Worm (Caenorhabditis elegans) whole organism, dauer: ENCODE measurements around the gene nekl-3.

Source experiments
- unc-62 ChIP-seq: sonication (generic microtip); optimal IDR thresholded peaks from 2 replicates; lab custom pipeline; 2017; ENCODE audit warnings: missing biosample characterization, missing genetic modification reagents, missing genetic modification characterization

The nekl-3 gene

DNA sequence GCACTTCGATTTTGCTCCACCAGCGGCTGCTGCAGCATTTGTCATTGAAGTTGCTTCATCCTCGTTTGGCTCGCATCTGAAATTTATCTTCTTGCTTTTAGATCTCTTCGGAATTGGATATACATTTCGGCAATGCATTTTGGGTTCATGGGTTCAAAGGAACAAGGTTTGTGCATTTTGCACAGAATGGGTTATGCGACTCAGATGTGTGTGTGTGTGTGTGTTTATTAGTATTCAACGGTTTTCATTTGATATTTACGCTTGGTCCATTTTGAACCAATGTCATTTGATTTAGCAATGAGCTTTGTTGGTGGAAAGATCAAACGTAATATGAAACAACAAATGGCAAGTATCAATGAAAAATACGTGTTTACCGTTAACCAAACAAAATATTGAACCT is 15.5 kb downstream of the nekl-3 start:
- TF ChIP-seq unc-62 (GFP tag; lab: Kevin White, UChicago), result no peak

DNA sequence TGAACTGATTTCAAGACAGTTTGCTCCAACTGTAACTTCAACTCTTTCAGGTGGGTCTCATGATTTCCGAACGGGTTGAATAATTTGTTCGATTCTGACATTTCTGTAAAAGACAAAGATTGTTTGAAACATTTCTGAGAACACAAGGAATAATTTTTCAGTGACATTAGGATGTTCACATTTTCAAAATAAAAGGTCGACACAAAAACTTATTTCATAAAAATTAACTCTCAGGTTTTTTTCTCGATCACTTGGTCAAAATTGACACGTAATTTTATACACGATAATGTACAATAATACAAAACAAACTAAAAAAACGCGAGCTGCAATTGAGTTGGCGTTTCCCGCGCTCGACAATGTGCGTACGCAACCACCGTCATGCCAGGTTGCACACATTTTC is 20.0 kb downstream of the nekl-3 start, which contains the start of gene rif-1.2:
TSS of gene rif-1.2 (minus strand) at position 101 of the 400 bp plus-strand sequence.
- no peak for TF ChIP-seq unc-62 (GFP tag; lab: Kevin White, UChicago)

DNA sequence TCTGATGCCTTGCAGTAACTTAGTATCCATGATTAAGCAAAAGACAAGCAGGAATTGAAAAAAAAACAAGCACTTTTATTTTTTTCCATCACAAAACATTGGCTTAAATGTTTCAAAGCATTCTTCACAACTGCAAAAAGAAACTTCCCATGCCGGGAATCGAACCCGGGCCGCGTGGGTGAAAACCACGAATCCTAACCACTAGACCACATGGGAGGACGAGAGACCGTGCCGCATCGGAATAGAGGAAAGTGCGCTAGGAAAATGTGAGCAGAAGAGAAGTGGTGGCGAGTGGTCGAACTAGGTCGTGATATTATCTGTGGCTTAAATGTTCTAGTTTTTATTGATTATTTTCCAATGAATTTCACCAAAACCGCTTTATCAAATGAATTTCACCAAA is 23.8 kb downstream of the nekl-3 start:
- no peak for TF ChIP-seq unc-62 (GFP tag; lab: Kevin White, UChicago)

DNA sequence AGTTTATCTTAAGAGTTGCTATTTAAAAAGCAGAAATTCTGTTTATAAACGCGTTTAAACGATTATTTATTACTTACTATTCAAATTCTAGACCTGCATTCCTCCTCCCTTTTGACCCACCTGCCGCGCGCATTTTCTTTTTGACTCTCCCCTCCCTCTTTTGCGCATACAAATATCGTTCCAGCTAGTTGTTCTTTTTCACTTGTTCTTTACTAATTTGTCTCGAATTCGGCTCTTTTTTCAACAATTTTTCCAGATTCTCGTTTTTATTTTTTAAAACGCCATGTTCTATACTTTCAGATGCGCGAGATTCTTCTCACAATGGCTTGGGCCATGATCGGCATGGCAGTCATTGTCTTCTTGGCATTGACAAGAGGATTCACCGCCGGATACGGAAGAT is 25.9 kb downstream of the nekl-3 start, which contains the start of gene F19H6.4:
TSS of gene F19H6.4 (plus strand) at position 301 of the 400 bp plus-strand sequence.
- TF ChIP-seq unc-62 (GFP tag; lab: Kevin White, UChicago), result no peak

DNA sequence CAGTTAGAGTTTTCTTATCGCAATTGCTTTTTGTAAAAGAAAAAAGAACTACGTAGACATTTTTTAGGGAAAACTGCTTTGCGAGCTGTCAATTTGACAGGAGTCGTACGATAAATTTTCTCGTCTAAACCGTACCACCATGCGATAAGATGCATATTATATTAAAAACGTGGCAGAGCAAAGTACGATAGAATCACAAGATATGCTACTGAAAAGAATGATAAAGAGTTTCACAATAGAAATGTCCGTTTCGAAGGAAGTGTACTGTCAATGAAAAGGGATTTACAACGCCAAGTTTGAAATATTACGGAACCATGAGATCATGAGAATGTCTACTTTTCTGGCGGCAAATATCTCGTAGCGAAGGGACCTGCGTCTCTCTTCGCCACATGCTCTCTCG is 26.5 kb downstream of the nekl-3 start, which contains the start of gene F19H6.5:
TSS of gene F19H6.5 (minus strand) at position 101 of the 400 bp plus-strand sequence.
- no peak for TF ChIP-seq unc-62 (GFP tag; lab: Kevin White, UChicago)

DNA sequence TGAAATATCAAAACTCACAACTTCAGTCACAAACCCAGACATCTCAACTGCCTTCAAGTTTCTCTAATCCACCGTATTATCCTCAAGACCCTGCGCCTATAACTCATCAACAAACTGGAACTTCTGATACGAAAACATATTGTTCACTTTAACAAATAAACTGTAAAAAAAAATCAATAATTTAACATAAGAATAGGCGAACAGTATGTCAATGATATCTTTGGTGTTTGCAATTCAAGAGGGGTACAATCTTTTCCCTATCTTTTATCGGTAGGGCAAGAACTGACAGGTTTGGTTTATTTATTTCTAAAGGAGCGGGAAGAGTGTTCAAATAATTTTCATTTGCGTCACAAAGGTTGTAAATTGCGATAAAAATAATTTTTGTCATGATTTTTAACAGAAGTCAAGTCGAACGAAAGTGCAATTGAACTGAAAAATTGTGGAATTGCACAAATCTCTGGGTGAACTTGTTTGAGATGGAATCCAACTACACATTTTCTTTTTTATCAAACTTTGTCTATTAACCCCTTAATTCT is 28.3 kb downstream of the nekl-3 start:
- peak; percentile 33 for TF ChIP-seq unc-62 (GFP tag; lab: Kevin White, UChicago)

DNA sequence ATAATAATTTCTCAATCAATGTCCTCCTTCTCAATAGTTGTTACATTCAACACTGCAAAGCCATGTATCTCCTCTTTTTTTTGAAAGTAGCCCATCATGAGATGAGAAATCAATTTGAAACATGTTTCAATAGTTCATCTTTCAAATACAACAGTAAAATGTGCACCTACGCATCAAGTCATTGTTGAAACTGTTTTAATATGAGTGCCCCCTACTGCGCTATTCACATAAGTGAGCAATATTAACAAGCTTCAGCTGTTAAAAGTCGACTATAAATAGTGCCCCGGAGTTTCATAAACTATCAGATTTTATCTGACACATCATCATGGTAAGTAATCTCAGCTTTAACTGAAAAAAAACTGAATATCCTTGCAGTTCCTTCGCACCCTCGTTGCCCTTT is 30.8 kb downstream of the nekl-3 start, which contains the start of the genes nspc-15 and F19H6.6:
TSS of gene nspc-15 (plus strand) at position 301 of the 400 bp plus-strand sequence.
TSS of gene F19H6.6 (plus strand) at position 384 of the 400 bp plus-strand sequence.
- TF ChIP-seq unc-62 (GFP tag; lab: Kevin White, UChicago), result no peak

DNA sequence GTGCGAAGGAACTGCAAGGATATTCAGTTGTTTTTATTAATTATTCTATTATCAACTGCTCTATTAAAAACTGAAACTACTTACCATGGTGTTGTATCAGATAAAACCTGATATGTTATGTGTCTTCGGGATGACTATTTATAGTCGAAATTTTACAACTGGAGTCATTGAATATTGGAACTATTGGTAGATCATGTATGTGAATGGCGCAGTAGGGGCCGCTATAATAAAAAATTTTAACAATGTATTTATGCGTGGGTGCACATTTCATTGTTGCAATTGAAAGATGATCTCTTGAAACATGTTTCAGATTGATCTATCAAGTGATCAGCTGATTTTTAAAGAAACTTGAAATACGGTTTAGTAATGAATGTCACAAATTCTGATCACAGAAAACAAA is 32.3 kb downstream of the nekl-3 start, which contains the start of gene nspc-14:
TSS of gene nspc-14 (minus strand) at position 101 of the 400 bp plus-strand sequence.
- TF ChIP-seq unc-62 (GFP tag; lab: Kevin White, UChicago), result no peak

DNA sequence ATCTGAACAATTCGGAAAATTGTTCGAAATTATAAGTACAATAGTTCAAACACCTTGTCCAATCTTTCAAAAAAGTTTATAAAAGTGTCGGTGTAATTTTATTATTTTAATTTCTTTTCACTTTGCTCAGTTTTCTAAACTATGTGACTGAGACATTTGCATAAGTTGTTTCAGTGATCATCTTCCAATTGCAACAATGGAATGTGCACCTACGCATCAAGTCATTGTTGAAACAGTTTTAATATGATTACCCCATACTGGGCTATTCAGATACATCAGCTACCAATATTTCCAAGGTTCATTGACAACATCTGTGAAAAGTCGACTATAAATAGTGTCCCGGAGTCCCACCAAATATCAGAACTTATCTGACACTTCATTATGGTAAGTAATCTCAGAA is 34.2 kb downstream of the nekl-3 start, which contains the start of gene nspc-13:
TSS of gene nspc-13 (plus strand) at position 301 of the 400 bp plus-strand sequence.
- no peak for TF ChIP-seq unc-62 (GFP tag; lab: Kevin White, UChicago)

DNA sequence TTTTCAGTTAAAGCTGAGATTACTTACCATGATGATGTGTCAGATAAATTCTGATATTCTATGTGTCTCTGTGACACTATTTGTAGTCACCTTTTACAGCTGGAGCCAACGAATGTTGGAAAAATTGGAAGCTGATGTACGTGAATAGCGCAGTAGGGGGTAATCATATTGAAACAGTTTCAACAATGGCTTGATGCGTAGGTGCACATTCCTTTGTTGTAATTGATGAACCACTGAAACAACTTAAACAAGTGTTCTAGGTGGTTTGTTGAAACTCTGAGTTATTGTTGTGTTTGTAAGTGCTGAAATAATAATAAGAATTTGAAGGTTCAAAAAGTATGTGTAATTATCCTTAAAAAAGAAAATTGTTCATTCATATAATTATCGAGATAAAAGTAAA is 34.7 kb downstream of the nekl-3 start, which contains the start of gene nspc-12:
TSS of gene nspc-12 (minus strand) at position 101 of the 400 bp plus-strand sequence.
- TF ChIP-seq unc-62 (GFP tag; lab: Kevin White, UChicago), result no peak

DNA sequence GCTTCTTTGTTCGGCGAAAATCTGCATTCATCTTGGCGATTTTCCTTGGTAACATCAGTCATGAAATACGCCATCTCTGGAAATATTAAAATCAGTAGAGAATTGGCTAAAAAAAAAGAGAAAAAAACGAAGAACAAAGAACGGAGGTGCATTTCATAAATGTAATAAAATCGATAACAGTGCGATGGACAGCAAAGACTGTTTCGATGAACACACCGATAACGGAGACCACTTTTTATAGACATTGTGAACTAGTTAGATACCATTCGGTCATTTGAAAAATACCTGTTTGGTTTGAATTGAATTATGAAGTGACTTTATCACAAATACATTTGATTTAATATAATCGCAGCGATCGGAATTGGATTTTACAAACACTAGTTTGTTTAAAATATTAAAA is 38.4 kb downstream of the nekl-3 start, which contains the start of gene F42F12.4:
TSS of gene F42F12.4 (minus strand) at position 76 of the 400 bp plus-strand sequence.
- TF ChIP-seq unc-62 (GFP tag; lab: Kevin White, UChicago), result no peak

DNA sequence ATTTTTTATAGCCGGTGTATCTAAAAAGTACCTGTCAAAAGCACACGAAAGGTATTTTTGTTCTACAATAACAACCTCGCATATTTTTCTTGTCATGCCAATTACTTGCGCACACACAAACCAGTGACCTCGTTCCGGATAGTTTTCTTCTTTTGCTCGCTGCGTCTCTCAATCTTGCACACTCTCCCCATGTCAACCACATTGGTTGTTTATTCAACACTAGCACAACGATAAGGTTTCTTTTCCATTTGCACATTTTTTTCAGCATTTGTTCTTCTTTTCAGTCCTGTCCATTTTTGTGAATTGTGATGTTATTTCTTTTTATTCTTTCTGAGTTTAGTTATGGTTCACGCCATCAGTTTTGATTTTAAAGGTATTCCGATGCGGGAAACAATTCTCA is 41.1 kb downstream of the nekl-3 start, which contains the start of gene F42F12.3:
TSS of gene F42F12.3 (plus strand) at position 372 of the 400 bp plus-strand sequence.
- TF ChIP-seq unc-62 (GFP tag; lab: Kevin White, UChicago), result no peak

DNA sequence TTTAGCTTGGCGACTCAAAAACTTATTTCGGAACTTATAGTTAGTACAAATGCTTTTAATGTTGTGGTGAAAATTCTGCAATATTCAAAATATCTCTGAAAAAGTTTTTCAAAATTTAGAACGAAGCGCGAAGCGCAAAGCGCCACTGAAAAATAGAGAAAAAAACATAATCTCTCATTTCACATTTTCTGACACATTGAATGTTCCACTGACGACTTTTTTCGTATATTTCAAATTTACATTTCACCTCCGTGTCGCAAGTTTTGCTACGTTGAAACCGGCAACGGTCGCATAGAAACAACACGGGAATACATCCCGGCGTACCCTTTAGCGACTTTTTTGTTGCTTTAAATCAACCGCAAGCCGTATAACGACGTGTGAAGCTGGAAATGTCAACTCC is 43.0 kb downstream of the nekl-3 start, which contains the start of gene F42F12.14:
TSS of gene F42F12.14 (plus strand) at position 301 of the 400 bp plus-strand sequence.
- TF ChIP-seq unc-62 (GFP tag; lab: Kevin White, UChicago), result no peak

DNA sequence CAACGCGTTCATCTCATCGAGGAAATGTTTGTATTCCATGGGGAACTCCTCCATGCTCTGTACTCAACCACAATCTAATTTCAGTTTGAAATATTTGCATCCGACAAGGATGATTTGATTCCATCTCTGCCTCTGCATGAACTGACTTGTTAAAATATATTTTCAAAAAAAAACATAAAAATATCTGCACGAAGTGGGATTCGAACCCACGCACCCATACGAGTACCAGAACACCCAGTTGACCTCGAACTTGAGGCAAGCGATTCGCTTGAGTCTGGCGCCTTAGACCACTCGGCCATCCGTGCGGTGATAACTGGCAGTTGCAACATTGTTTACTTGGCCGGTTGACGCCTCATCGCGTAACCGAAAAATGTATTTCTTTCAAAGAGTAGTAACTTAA is 43.5 kb downstream of the nekl-3 start:
- no peak for TF ChIP-seq unc-62 (GFP tag; lab: Kevin White, UChicago)

DNA sequence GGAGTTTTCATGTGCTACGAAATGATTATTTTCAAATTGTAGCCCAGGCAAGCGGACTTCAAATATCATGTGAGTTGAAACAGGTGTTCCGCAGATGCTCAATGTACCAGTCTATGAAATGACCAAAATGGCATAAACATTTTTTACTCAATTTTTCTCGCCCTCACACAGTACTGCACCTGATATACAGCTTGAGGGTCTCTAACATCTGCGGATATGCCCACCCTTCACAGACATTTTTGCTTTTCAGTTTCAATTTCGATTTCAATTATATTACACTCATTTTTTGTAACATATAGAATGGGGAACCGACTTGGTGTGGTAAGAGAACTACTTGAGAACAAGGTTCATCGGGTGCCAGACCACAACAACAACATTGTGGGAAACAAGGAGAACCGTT is 44.6 kb downstream of the nekl-3 start, which contains the start of gene F42F12.11:
TSS of gene F42F12.11 (plus strand) at position 301 of the 400 bp plus-strand sequence.
- TF ChIP-seq unc-62 (GFP tag; lab: Kevin White, UChicago), result no peak

DNA sequence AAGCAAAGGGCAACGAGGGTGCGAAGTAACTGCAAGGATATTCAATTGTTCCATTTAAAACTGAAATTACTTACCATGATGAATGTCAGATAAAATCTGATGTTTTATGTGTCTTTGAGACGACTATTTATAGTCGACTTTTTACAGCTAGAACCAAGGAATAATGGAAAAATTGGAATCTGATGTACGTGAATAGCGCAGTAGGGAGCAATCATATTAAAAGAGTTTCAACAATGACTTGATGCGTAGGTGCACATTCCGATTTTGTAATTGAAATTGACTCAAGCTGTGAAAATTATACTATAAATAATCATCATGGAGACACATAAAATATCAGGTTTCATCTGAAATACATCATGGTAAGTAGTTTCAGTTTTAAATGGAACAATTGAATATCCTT is 48.0 kb downstream of the nekl-3 start, which contains the start of the genes nspc-9 and nspc-10:
TSS of gene nspc-9 (minus strand) at position 101 of the 400 bp plus-strand sequence.
TSS of gene nspc-10 (plus strand) at position 331 of the 400 bp plus-strand sequence.
- no peak for TF ChIP-seq unc-62 (GFP tag; lab: Kevin White, UChicago)
